Worm (Caenorhabditis elegans): Measurements from ENCODE around the gene C44H9.7.
A peak's percentile ranks its signal among the peaks of the same experiment; 100 is the strongest.

ce11 chrV:12814481-12814882, 40.2 kb downstream of the C44H9.7 start:
- TF ChIP-seq pag-3 (tag; optimal IDR thresholded peaks at IDR 0.05; ENCODE audit: borderline replicate concordance, insufficient read depth) (no peak), snpc-4 (tag; optimal IDR thresholded peaks at IDR 0.05) (peak; percentile 28), unc-62 (GFP tag; optimal IDR thresholded peaks at IDR 0.05) (no peak), grh-1 (GFP tag; IDR thresholded peaks at IDR 0.05) (no peak), aly-2 (tag; optimal IDR thresholded peaks at IDR 0.05) (no peak), nhr-11 (tag; optimal IDR thresholded peaks at IDR 0.05) (peak; percentile 9), egl-27 (tag; optimal IDR thresholded peaks at IDR 0.05) (no peak), mdl-1 (tag; optimal IDR thresholded peaks at IDR 0.05) (peak in 1 of 2 experiments; percentile 77), unc-30 (tag; optimal IDR thresholded peaks at IDR 0.05) (no peak), ztf-11 (tag; optimal IDR thresholded peaks at IDR 0.05) (peak in 1 of 2 experiments; percentile 42), lin-39 (tag; optimal IDR thresholded peaks at IDR 0.05) (no peak), fkh-10 (GFP tag; optimal IDR thresholded peaks at IDR 0.05) (peak; percentile 81), fkh-8 (tag; optimal IDR thresholded peaks at IDR 0.05) (peak; percentile 87), nhr-237 (tag; optimal IDR thresholded peaks at IDR 0.05) (no peak)
